Worm (Caenorhabditis elegans): Measurements from ENCODE around the gene C18D11.9.

DNA sequence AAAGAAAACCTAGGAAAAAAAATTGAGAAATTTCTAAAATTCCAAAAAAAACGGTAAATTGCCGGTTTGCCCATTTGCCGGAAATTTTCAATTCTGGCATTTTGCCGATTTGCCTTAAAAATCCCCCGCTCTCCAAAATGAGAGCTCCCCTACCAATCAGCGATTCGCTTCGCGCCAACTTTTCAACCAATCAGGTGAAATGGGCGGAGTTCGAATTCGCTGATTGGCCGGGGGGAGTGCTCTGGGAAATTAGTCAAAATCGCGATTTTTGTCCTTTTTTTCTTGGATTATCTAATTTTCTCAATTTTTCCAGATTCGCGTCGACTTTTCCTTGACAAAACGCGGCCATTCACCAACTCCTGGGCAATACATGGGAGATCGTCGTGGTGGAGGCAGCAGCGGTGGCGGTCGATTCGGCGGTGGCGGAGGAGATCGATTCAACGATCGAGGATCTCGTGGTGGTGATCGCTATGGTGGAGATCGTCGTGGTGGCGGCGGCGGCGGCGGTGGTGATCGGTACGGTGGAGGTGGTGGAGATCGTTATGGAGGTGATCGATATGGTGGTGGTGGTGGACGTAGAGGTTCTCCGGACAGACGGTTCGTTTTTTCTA lies 20.8 kb downstream of the C18D11.9 start:
- TF ChIP-seq zip-2 (tag; optimal IDR thresholded peaks at IDR 0.05) (no peak), lsy-2 (tag; optimal IDR thresholded peaks at IDR 0.05) (no peak), F49E8.2 (tag; optimal IDR thresholded peaks at IDR 0.05; ENCODE audit: borderline replicate concordance) (no peak), dve-1 (tag; optimal IDR thresholded peaks at IDR 0.05; ENCODE audit: insufficient read depth) (no peak), zip-11 (GFP tag; IDR thresholded peaks at IDR 0.05) (no peak), nhr-111 (GFP tag; optimal IDR thresholded peaks at IDR 0.05) (no peak), fos-1 (tag; optimal IDR thresholded peaks at IDR 0.05) (no peak), jun-1 (tag; optimal IDR thresholded peaks at IDR 0.05) (no peak), rbr-2 (tag; optimal IDR thresholded peaks at IDR 0.05) (no peak), nhr-102 (tag; optimal IDR thresholded peaks at IDR 0.05) (no peak), nhr-77 (tag; optimal IDR thresholded peaks at IDR 0.05) (no peak)

All from whole organism, L4 larva.